Fruit fly (Drosophila melanogaster) whole organism, prepupa: ENCODE results near the gene peng.

Experiments
- CG11762 ChIP-seq: fragments of 200-800 bp; sonication (Bioruptor generic); optimal IDR thresholded peaks from 3 replicates; lab custom pipeline; 2016; ENCODE audit warnings: missing biosample characterization, missing genetic modification characterization; ENCODE audit not compliant: insufficient read depth
- CG15336 ChIP-seq: fragments of 200-800 bp; sonication (Bioruptor generic); IDR thresholded peaks from 2 replicates; pipeline ENCODE4 v1.3.6; 2022; ENCODE audit warnings: missing biosample characterization, missing genetic modification characterization
- CG16779 ChIP-seq: fragments of 200-800 bp; sonication (Bioruptor generic); optimal IDR thresholded peaks from 3 replicates; lab custom pipeline; 2017; ENCODE audit warnings: missing biosample characterization, mild to moderate bottlenecking, missing genetic modification characterization
- CG31627 ChIP-seq: fragments of 200-800 bp; sonication (Bioruptor generic); optimal IDR thresholded peaks from 3 replicates; lab custom pipeline; 2016; ENCODE audit warnings: missing biosample characterization, missing genetic modification characterization
- CG32006 ChIP-seq: fragments of 200-800 bp; sonication (Bioruptor generic); optimal IDR thresholded peaks from 3 replicates; lab custom pipeline; 2017; ENCODE audit warnings: missing biosample characterization, mild to moderate bottlenecking, missing genetic modification characterization
- CG34406 ChIP-seq: fragments of 200-800 bp; sonication (Bioruptor generic); optimal IDR thresholded peaks from 3 replicates; lab custom pipeline; 2016; ENCODE audit warnings: missing biosample characterization, missing genetic modification characterization
- CG6276 ChIP-seq: fragments of 200-800 bp; sonication (Bioruptor generic); optimal IDR thresholded peaks from 2 replicates; lab custom pipeline; 2017; ENCODE audit warnings: missing biosample characterization, mild to moderate bottlenecking, missing genetic modification characterization
- CG6792 ChIP-seq: fragments of 200-800 bp; sonication (Bioruptor generic); optimal IDR thresholded peaks from 3 replicates; lab custom pipeline; 2016; ENCODE audit warnings: missing biosample characterization, missing genetic modification characterization
- Hr39 ChIP-seq: fragments of 200-800 bp; sonication (Bioruptor generic); optimal IDR thresholded peaks from 2 replicates; lab custom pipeline; 2016; ENCODE audit warnings: missing biosample characterization, missing genetic modification characterization
- pdm3 ChIP-seq: fragments of 200-800 bp; sonication (Bioruptor generic); optimal IDR thresholded peaks from 3 replicates; lab custom pipeline; 2016; ENCODE audit warnings: missing biosample characterization, missing genetic modification characterization
- ss ChIP-seq, 2 experiments: fragments of 200-800 bp; sonication (Bioruptor generic); optimal IDR thresholded peaks; 2 replicates in 1 of 2; 3 replicates in 1 of 2; lab custom pipeline; 2017 to 2018; ENCODE audit warnings: mild to moderate bottlenecking in 2 of 2, missing biosample characterization in 2 of 2, missing genetic modification characterization in 2 of 2, moderate library complexity in 1 of 2

DNA sequence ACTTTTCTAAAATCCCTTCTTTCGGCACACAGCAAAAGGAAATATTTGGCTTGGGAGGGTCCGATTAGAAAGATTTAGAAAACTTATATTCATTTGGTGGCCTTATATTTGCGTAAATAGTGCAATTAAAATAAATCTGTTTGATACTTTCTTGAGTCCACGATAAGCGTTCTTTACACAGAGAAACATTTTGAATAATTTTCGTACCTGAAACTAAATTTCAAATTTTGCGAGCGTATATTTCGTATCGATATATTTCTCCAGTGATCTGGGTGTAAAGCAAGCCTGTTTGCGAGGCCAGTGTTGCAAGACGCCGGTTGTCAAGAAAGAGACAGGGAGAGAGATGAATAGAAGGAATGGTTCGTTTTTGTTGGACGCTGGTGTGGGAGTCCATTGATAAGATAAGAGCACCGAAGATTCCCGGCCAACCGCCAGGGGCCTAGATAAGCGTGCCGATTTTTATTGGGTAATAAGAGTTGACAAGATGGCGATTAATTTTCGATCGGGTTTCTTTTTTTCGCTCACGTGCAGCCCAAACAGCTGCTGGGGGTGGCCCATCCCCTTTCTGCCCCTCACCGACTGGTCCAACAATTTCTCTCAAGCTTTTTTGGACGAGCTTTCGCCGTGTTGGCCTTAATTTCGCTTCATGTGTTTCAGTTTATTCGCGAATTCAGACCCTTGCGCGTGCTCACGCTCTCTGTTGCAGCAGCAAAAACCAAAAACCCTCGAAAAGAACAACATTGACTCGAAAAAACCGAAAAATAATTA is 24.2 kb upstream of the peng start, which contains the start of gene slgA:
- TF ChIP-seq CG32006 (GFP tag; lab: Kevin White, UChicago) (no peak), ss (GFP tag; optimal IDR thresholded peaks at IDR 0.05; lab: Kevin White, UChicago) (no peak), Hr39 (GFP tag; lab: Kevin White, UChicago) (peak; percentile 36), CG6792 (GFP tag; lab: Kevin White, UChicago) (no peak), CG16779 (no peak), CG31627 (GFP tag; lab: Kevin White, UChicago) (peak; percentile 45), CG34406 (GFP tag; lab: Kevin White, UChicago) (no peak), CG6276 (GFP tag; lab: Kevin White, UChicago) (no peak), pdm3 (no peak), CG11762 (GFP tag; lab: Kevin White, UChicago) (no peak), CG15336 (GFP tag; lab: Robert Waterston, UW) (peak; percentile 6; the same call in 1 of the 2 replicates)
